Worm (Caenorhabditis elegans): ENCODE results near the gene F26D11.13.

F26D11.13 gene

DNA sequence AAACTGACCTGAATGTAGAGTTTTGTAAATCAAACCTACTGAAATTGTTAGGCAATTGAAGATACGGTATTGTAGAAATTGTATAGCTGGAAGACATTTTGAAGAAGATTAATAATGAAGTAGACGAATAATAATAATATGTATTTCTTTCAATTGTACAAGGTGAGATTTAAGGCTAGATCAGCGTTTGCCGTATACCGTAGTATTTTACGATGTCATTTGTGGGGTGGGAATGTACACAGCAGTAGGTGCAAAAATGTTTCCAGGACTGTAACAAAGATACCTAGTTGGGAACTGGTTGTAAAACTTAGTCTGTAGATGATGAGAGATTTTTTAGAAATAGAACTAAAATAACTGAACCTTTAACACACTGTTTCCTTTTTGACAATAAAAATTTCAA is 40.1 kb upstream of the F26D11.13 start, which contains the start of gene ceh-76:
Gene ceh-76, minus strand, starts transcription at position 101 of the 400 bp plus-strand sequence.
- TF ChIP-seq hlh-30 (tag; optimal IDR thresholded peaks at IDR 0.05; ENCODE audit: insufficient read depth) (no peak), eyg-1 (tag; optimal IDR thresholded peaks at IDR 0.05) (no peak)

DNA sequence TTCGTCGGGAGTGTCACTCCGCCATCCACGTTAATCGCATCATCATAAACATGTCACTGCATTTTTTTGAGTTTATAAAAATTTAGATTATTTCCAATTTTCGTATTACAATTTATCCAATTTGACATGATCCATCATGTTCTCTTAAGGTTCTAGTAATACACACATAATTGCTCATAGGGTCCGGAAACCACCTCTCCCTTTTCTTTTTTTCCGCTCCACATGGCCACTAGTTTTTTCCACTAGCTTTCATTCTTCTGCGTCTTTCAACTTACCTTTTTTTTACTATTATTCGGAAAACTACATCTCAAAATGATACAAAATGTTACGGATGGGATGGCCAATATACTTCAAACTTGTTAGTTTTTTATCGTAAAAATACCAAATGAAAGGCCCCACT is 31.4 kb upstream of the F26D11.13 start, which contains the start of gene Y97E10AL.1:
Gene Y97E10AL.1, plus strand, starts transcription at position 301 of the 400 bp plus-strand sequence.
- TF ChIP-seq pat-9 (tag; optimal IDR thresholded peaks at IDR 0.05) (no peak), tbx-2 (tag; optimal IDR thresholded peaks at IDR 0.05) (no peak), tbx-7 (tag; optimal IDR thresholded peaks at IDR 0.05) (no peak), rnt-1 (tag; optimal IDR thresholded peaks at IDR 0.05) (no peak), che-1 (tag; optimal IDR thresholded peaks at IDR 0.05) (no peak), hlh-15 (tag; optimal IDR thresholded peaks at IDR 0.05) (no peak), Y22D7AL.16 (tag; optimal IDR thresholded peaks at IDR 0.05) (no peak), ceh-19 (GFP tag; optimal IDR thresholded peaks at IDR 0.05) (no peak), hlh-30 (tag; optimal IDR thresholded peaks at IDR 0.05; ENCODE audit: insufficient read depth) (no peak), ceh-31 (tag; optimal IDR thresholded peaks at IDR 0.05) (no peak), nhr-11 (tag; optimal IDR thresholded peaks at IDR 0.05) (no peak), K09A11.1 (tag; optimal IDR thresholded peaks at IDR 0.05; ENCODE audit: insufficient read depth) (no peak), hlh-13 (GFP tag; optimal IDR thresholded peaks at IDR 0.05) (no peak), C08G9.2 (tag; optimal IDR thresholded peaks at IDR 0.05) (no peak), pha-2 (tag; optimal IDR thresholded peaks at IDR 0.05) (no peak)

ce11 chrV:7983381-7984052 is 29.1 kb upstream of the F26D11.13 start, which contains the start of the genes natb-1 and abhd-12:
TSS of gene natb-1 (minus strand) at chrV:7983431.
TSS of gene abhd-12 (plus strand) at chrV:7983879.
- no peak for TF ChIP-seq sdc-2 (tag; optimal IDR thresholded peaks at IDR 0.05)
- no peak for TF ChIP-seq ttx-3 (tag; optimal IDR thresholded peaks at IDR 0.05)
- TF ChIP-seq unc-42 (tag; optimal IDR thresholded peaks at IDR 0.05): peak; percentile 77
- TF ChIP-seq lim-6 (tag; optimal IDR thresholded peaks at IDR 0.05): no peak
- no peak for TF ChIP-seq dmd-4 (tag; optimal IDR thresholded peaks at IDR 0.05; ENCODE audit: borderline replicate concordance)
- TF ChIP-seq gmeb-2 (tag; optimal IDR thresholded peaks at IDR 0.05): no peak
- no peak for TF ChIP-seq nhr-232 (tag; optimal IDR thresholded peaks at IDR 0.05)
- TF ChIP-seq ceh-34 (tag; optimal IDR thresholded peaks at IDR 0.05): no peak
- TF ChIP-seq che-1 (tag; optimal IDR thresholded peaks at IDR 0.05): no peak
- TF ChIP-seq K02D7.2 (tag; optimal IDR thresholded peaks at IDR 0.05): no peak
- peak; percentile 70 for TF ChIP-seq ceh-14 (tag; optimal IDR thresholded peaks at IDR 0.05)
- peak; percentile 27 for TF ChIP-seq ceh-30 (tag; optimal IDR thresholded peaks at IDR 0.05)
- TF ChIP-seq npax-4 (tag; optimal IDR thresholded peaks at IDR 0.05): no peak
- TF ChIP-seq ceh-2 (tag; optimal IDR thresholded peaks at IDR 0.05): no peak
- no peak for TF ChIP-seq rnt-1 (tag; optimal IDR thresholded peaks at IDR 0.05)
- no peak for TF ChIP-seq lin-11 (tag; optimal IDR thresholded peaks at IDR 0.05)
- TF ChIP-seq ceh-19 (GFP tag; optimal IDR thresholded peaks at IDR 0.05): no peak
- TF ChIP-seq ceh-22 (tag; optimal IDR thresholded peaks at IDR 0.05): no peak
- TF ChIP-seq fkh-10 (GFP tag; optimal IDR thresholded peaks at IDR 0.05): no peak
- peak; percentile 16 for TF ChIP-seq hlh-30 (tag; optimal IDR thresholded peaks at IDR 0.05; ENCODE audit: insufficient read depth)
- TF ChIP-seq syd-9 (tag; optimal IDR thresholded peaks at IDR 0.05): no peak
- no peak for TF ChIP-seq ceh-24 (tag; optimal IDR thresholded peaks at IDR 0.05)
- no peak for TF ChIP-seq fkh-6 (tag; optimal IDR thresholded peaks at IDR 0.05)
- TF ChIP-seq madf-2 (tag; optimal IDR thresholded peaks at IDR 0.05): no peak
- TF ChIP-seq odd-2 (tag; optimal IDR thresholded peaks at IDR 0.05): no peak
- TF ChIP-seq hlh-6 (tag; optimal IDR thresholded peaks at IDR 0.05): no peak
- no peak for TF ChIP-seq ceh-48 (tag; optimal IDR thresholded peaks at IDR 0.05)
- no peak for TF ChIP-seq hlh-13 (GFP tag; optimal IDR thresholded peaks at IDR 0.05)
- no peak for TF ChIP-seq dve-1 (tag; optimal IDR thresholded peaks at IDR 0.05)
- no peak for TF ChIP-seq unc-55 (GFP tag; optimal IDR thresholded peaks at IDR 0.05)

Measured in whole organism, late embryonic.